Worm (Caenorhabditis elegans) whole organism, L2 larva: Measurements from ENCODE around the gene mfsd-13.2.

Experiments
- lin-13 ChIP-seq: fragments of 150-350 bp; optimal IDR thresholded peaks from 2 replicates; lab custom pipeline; 2014; ENCODE audit warnings: missing biosample characterization, missing genetic modification reagents, missing genetic modification characterization
- lin-39 ChIP-seq: fragments of 150-350 bp; optimal IDR thresholded peaks from 2 replicates; lab custom pipeline; 2014; ENCODE audit warnings: missing biosample characterization, missing genetic modification reagents, missing genetic modification characterization
- nhr-11 ChIP-seq: fragments of 150-350 bp; optimal IDR thresholded peaks from 2 replicates; lab custom pipeline; 2014; ENCODE audit warnings: missing biosample characterization, missing genetic modification characterization
- nhr-12 ChIP-seq: fragments of 150-350 bp; optimal IDR thresholded peaks from 2 replicates; lab custom pipeline; 2014; ENCODE audit warnings: missing biosample characterization, missing genetic modification characterization
- snpc-4 ChIP-seq: fragments of 150-350 bp; optimal IDR thresholded peaks from 2 replicates; lab custom pipeline; 2014; ENCODE audit warnings: missing biosample characterization, missing genetic modification characterization
- unc-39 ChIP-seq: fragments of 150-350 bp; optimal IDR thresholded peaks from 2 replicates; lab custom pipeline; 2014; ENCODE audit warnings: missing biosample characterization, missing genetic modification characterization

DNA sequence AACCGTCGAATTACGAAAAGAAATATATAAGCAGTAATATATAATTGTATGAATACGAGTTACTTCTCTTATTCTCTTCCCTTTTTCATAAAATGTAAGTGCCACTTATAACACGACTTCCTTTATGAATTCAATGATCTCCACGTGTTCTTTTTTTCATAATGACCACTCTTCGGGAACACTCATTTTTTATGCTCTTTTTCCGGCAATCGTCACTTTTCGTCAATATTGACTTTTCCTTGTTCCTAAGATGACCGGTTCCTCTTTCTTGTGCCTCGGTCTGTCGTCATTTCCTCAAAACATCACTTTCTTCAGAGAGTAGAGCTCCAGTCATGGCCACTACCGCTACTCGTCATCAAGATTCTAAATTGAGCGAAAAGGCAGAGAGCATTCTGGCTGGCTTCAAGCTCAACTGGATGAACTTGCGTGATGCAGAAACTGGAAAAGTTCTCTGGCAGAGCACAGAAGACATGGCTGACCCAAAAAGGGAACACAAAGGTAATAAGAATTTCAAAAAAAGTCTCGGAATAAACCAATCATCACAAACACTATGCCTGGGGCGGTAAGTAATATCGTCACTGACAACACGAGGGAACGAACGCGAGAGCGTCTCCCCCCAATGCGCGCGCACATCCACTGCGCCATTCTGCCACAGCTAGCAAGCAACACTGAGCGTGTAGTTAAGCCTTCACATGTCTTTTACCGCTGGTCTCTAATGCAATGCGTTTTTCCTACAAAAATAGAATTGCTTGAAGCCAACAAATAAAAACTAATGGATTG, 18.0 kb upstream of the mfsd-13.2 start, which contains the start of gene pdl-1:
- peak; percentile 22 for TF ChIP-seq snpc-4 (tag; lab: Kevin White, UChicago)
- TF ChIP-seq unc-39: no peak
- TF ChIP-seq lin-13 (GFP tag; lab: Kevin White, UChicago): peak; percentile 73
- TF ChIP-seq lin-39 (tag; lab: Kevin White, UChicago): no peak
- TF ChIP-seq nhr-11 (tag; lab: Kevin White, UChicago): no peak
- no peak for TF ChIP-seq nhr-12 (tag; lab: Kevin White, UChicago)
